Worm (Caenorhabditis elegans) whole organism, mixed stage, embryonic: ENCODE results near the gene K06H6.1.

ENCODE experiments used
- M03D4.4 ChIP-seq: sonication (generic microtip); optimal IDR thresholded peaks from 2 replicates; lab custom pipeline; 2017; ENCODE audit warnings: mild to moderate bottlenecking, missing genetic modification characterization, missing compliant biosample characterization
- bed-3 ChIP-seq: fragments of 200-800 bp; sonication (Bioruptor generic); optimal IDR thresholded peaks from 3 replicates; lab custom pipeline; 2018; ENCODE audit warnings: mild to moderate bottlenecking, missing genetic modification characterization, moderate library complexity, missing compliant biosample characterization
- ceh-39 ChIP-seq: fragments of 150-350 bp; optimal IDR thresholded peaks from 2 replicates; lab custom pipeline; 2014; ENCODE audit warnings: missing biosample characterization, missing genetic modification characterization
- ceh-43 ChIP-seq: fragments of 200-800 bp; sonication (Bioruptor generic); optimal IDR thresholded peaks from 2 replicates; lab custom pipeline; 2018; ENCODE audit warnings: mild to moderate bottlenecking, missing genetic modification characterization, moderate library complexity, missing compliant biosample characterization
- ceh-83 ChIP-seq: fragments of 200-800 bp; sonication (Bioruptor generic); optimal IDR thresholded peaks from 2 replicates; lab custom pipeline; 2018; ENCODE audit warnings: mild to moderate bottlenecking, missing genetic modification characterization, missing compliant biosample characterization
- ces-1 ChIP-seq: fragments of 150-350 bp; optimal IDR thresholded peaks from 2 replicates; lab custom pipeline; 2014; ENCODE audit warnings: missing biosample characterization, missing genetic modification reagents, missing genetic modification characterization
- cnd-1 ChIP-seq: fragments of 200-800 bp; sonication (Bioruptor generic); optimal IDR thresholded peaks from 2 replicates; lab custom pipeline; 2018; ENCODE audit warnings: mild to moderate bottlenecking, missing genetic modification characterization, missing compliant biosample characterization
- drap-1 ChIP-seq: fragments of 200-800 bp; sonication (Bioruptor generic); optimal IDR thresholded peaks from 3 replicates; lab custom pipeline; 2018; ENCODE audit warnings: mild to moderate bottlenecking, missing genetic modification characterization, missing compliant biosample characterization
- elt-1 ChIP-seq: sonication (generic microtip); optimal IDR thresholded peaks from 2 replicates; lab custom pipeline; 2017; ENCODE audit warnings: missing genetic modification characterization, mild to moderate bottlenecking, missing compliant biosample characterization, antibody characterized with exemption, moderate library complexity, borderline replicate concordance; ENCODE audit not compliant: insufficient read depth
- elt-3 ChIP-seq: fragments of 150-350 bp; optimal IDR thresholded peaks from 2 replicates; lab custom pipeline; 2014; ENCODE audit warnings: missing biosample characterization, missing genetic modification characterization
- flh-1 ChIP-seq: fragments of 200-800 bp; sonication (Bioruptor generic); optimal IDR thresholded peaks from 2 replicates; lab custom pipeline; 2018; ENCODE audit warnings: mild to moderate bottlenecking, missing genetic modification characterization, moderate library complexity, missing compliant biosample characterization
- ham-2 ChIP-seq: fragments of 200-800 bp; sonication (Bioruptor generic); optimal IDR thresholded peaks from 2 replicates; lab custom pipeline; 2018; ENCODE audit warnings: mild to moderate bottlenecking, missing genetic modification characterization, missing compliant biosample characterization
- hlh-1 ChIP-seq: fragments of 150-350 bp; optimal IDR thresholded peaks from 2 replicates; lab custom pipeline; 2014; ENCODE audit warnings: missing biosample characterization, missing genetic modification reagents, missing genetic modification characterization
- lin-13 ChIP-seq: fragments of 150-350 bp; optimal IDR thresholded peaks from 2 replicates; lab custom pipeline; 2014; ENCODE audit warnings: missing biosample characterization, missing genetic modification characterization
- lin-32 ChIP-seq: fragments of 200-800 bp; sonication (Bioruptor generic); optimal IDR thresholded peaks from 2 replicates; lab custom pipeline; 2018; ENCODE audit warnings: mild to moderate bottlenecking, missing genetic modification characterization, missing compliant biosample characterization
- lsy-2 ChIP-seq: fragments of 150-350 bp; optimal IDR thresholded peaks from 2 replicates; lab custom pipeline; 2014; ENCODE audit warnings: missing biosample characterization, missing genetic modification characterization
- mep-1 ChIP-seq: fragments of 150-350 bp; optimal IDR thresholded peaks from 2 replicates; lab custom pipeline; 2017; ENCODE audit warnings: missing biosample characterization, missing genetic modification reagents, missing genetic modification characterization, inconsistent platforms
- mls-2 ChIP-seq: sonication (generic microtip); optimal IDR thresholded peaks from 2 replicates; lab custom pipeline; 2016; ENCODE audit warnings: mild to moderate bottlenecking, missing genetic modification characterization, moderate library complexity, missing compliant biosample characterization
- nhr-12 ChIP-seq: fragments of 150-350 bp; optimal IDR thresholded peaks from 2 replicates; lab custom pipeline; 2014; ENCODE audit warnings: missing biosample characterization, missing genetic modification characterization
- nhr-2 ChIP-seq: fragments of 150-350 bp; optimal IDR thresholded peaks from 2 replicates; lab custom pipeline; 2014; ENCODE audit warnings: missing biosample characterization, missing genetic modification characterization
- nhr-237 ChIP-seq: fragments of 150-350 bp; optimal IDR thresholded peaks from 2 replicates; lab custom pipeline; 2014; ENCODE audit warnings: missing biosample characterization, missing genetic modification characterization
- nhr-28 ChIP-seq: fragments of 150-350 bp; optimal IDR thresholded peaks from 2 replicates; lab custom pipeline; 2014; ENCODE audit warnings: missing biosample characterization, missing genetic modification characterization
- pha-4 ChIP-seq: fragments of 150-350 bp; optimal IDR thresholded peaks from 2 replicates; lab custom pipeline; 2018; ENCODE audit warnings: missing biosample characterization, missing genetic modification reagents, missing genetic modification characterization
- sem-2 ChIP-seq: fragments of 200-800 bp; sonication (Bioruptor generic); optimal IDR thresholded peaks from 2 replicates; lab custom pipeline; 2018; ENCODE audit warnings: mild to moderate bottlenecking, missing genetic modification characterization, missing compliant biosample characterization
- snpc-4 ChIP-seq: fragments of 150-350 bp; optimal IDR thresholded peaks from 2 replicates; lab custom pipeline; 2014; ENCODE audit warnings: missing biosample characterization, missing genetic modification characterization
- tbx-8 ChIP-seq: fragments of 200-800 bp; sonication (Bioruptor generic); optimal IDR thresholded peaks from 2 replicates; lab custom pipeline; 2018; ENCODE audit warnings: mild to moderate bottlenecking, missing genetic modification characterization, moderate library complexity, missing compliant biosample characterization
- unc-120 ChIP-seq: sonication (generic microtip); optimal IDR thresholded peaks from 2 replicates; lab custom pipeline; 2017; ENCODE audit warnings: missing genetic modification characterization, missing compliant biosample characterization; ENCODE audit not compliant: poor library complexity, severe bottlenecking
- unc-39 ChIP-seq: fragments of 150-350 bp; optimal IDR thresholded peaks from 2 replicates; lab custom pipeline; 2014; ENCODE audit warnings: missing biosample characterization, missing genetic modification characterization
- unc-62 ChIP-seq: fragments of 150-350 bp; optimal IDR thresholded peaks from 2 replicates; lab custom pipeline; 2014; ENCODE audit warnings: missing biosample characterization, missing genetic modification reagents, missing genetic modification characterization
- ztf-11 ChIP-seq: fragments of 150-350 bp; optimal IDR thresholded peaks from 2 replicates; lab custom pipeline; 2014; ENCODE audit warnings: missing biosample characterization, missing genetic modification characterization

Gene K06H6.1

ce11 chrV:598626-599025 is 10.7 kb downstream of the K06H6.1 start:
- no peak for TF ChIP-seq ces-1 (GFP tag; lab: Kevin White, UChicago)

ce11 chrV:599783-600182 is 11.9 kb downstream of the K06H6.1 start:
- no peak for TF ChIP-seq unc-120 (tag; lab: Kevin White, UChicago)
- TF ChIP-seq flh-1 (GFP tag; lab: Kevin White, UChicago), result no peak
- no peak for TF ChIP-seq M03D4.4 (tag; lab: Kevin White, UChicago)
- no peak for TF ChIP-seq ham-2 (GFP tag; lab: Kevin White, UChicago)
- TF ChIP-seq ces-1 (GFP tag; lab: Kevin White, UChicago), result no peak

ce11 chrV:600231-600630 is 12.3 kb downstream of the K06H6.1 start, which contains the start of gene nhr-251:
Gene nhr-251 (plus strand): TSS chrV:600531.
- no peak for TF ChIP-seq ceh-43
- TF ChIP-seq mls-2 (tag; lab: Kevin White, UChicago), result no peak
- no peak for TF ChIP-seq drap-1 (GFP tag; lab: Kevin White, UChicago)
- TF ChIP-seq nhr-2 (tag; lab: Kevin White, UChicago), result no peak
- no peak for TF ChIP-seq ztf-11 (tag; lab: Kevin White, UChicago)
- TF ChIP-seq ham-2 (GFP tag; lab: Kevin White, UChicago), result no peak
- no peak for TF ChIP-seq lsy-2 (tag; lab: Kevin White, UChicago)
- no peak for TF ChIP-seq unc-39 (tag; lab: Kevin White, UChicago)
- TF ChIP-seq M03D4.4 (tag; lab: Kevin White, UChicago), result no peak
- no peak for TF ChIP-seq tbx-8
- TF ChIP-seq unc-62 (GFP tag; lab: Kevin White, UChicago), result no peak
- TF ChIP-seq unc-120 (tag; lab: Kevin White, UChicago), result no peak
- TF ChIP-seq mep-1, result no peak

ce11 chrV:604105-604504 is 16.2 kb downstream of the K06H6.1 start, which contains the start of gene srlf-37:
Gene srlf-37 (minus strand): TSS chrV:604205.
- TF ChIP-seq elt-1 (tag; lab: Kevin White, UChicago) (no peak), M03D4.4 (tag; lab: Kevin White, UChicago) (no peak), nhr-12 (tag; lab: Kevin White, UChicago) (no peak), cnd-1 (tag; lab: Kevin White, UChicago) (no peak), snpc-4 (tag; lab: Kevin White, UChicago) (no peak)

ce11 chrV:608844-609243 is 20.9 kb downstream of the K06H6.1 start, which contains the start of gene srw-109:
Gene srw-109 (minus strand): TSS chrV:608944.
- TF ChIP-seq ces-1 (GFP tag; lab: Kevin White, UChicago), result no peak
- no peak for TF ChIP-seq mep-1
- TF ChIP-seq ztf-11 (tag; lab: Kevin White, UChicago), result no peak
- TF ChIP-seq sem-2 (GFP tag; lab: Kevin White, UChicago), result no peak
- TF ChIP-seq unc-39 (tag; lab: Kevin White, UChicago), result no peak
- TF ChIP-seq ceh-39 (tag; lab: Kevin White, UChicago), result no peak
- TF ChIP-seq unc-62 (GFP tag; lab: Kevin White, UChicago), result no peak
- no peak for TF ChIP-seq tbx-8
- TF ChIP-seq elt-3 (tag; lab: Kevin White, UChicago), result no peak
- no peak for TF ChIP-seq pha-4
- TF ChIP-seq lin-32 (GFP tag; lab: Kevin White, UChicago), result no peak
- no peak for TF ChIP-seq lin-13 (tag; lab: Kevin White, UChicago)
- TF ChIP-seq lsy-2 (tag; lab: Kevin White, UChicago), result no peak
- no peak for TF ChIP-seq hlh-1
- TF ChIP-seq bed-3 (GFP tag; lab: Kevin White, UChicago), result no peak
- TF ChIP-seq ceh-83 (GFP tag; lab: Kevin White, UChicago), result no peak
- no peak for TF ChIP-seq nhr-237 (tag; lab: Kevin White, UChicago)

- no peak for TF ChIP-seq snpc-4 (tag; lab: Kevin White, UChicago)
- no peak for TF ChIP-seq nhr-12 (tag; lab: Kevin White, UChicago)
- no peak for TF ChIP-seq nhr-28 (tag; lab: Kevin White, UChicago)
These were observed 21.8 kb downstream of the K06H6.1 start, which contains the start of gene srlf-36 for ce11 chrV:609671-610070. Gene srlf-36 (minus strand): TSS chrV:609771.
